Fruit fly (Drosophila melanogaster) whole organism, pupa: ENCODE results near the gene Fer2LCH.

Experiments used
- CG10348 ChIP-seq: fragments of 200-800 bp; sonication (Bioruptor generic); IDR thresholded peaks from 2 replicates; pipeline ENCODE4 v1.3.6; 2022; ENCODE audit warnings: missing biosample characterization, missing genetic modification characterization
- CG12605 ChIP-seq: fragments of 200-800 bp; sonication (Bioruptor generic); IDR thresholded peaks from 2 replicates; pipeline ENCODE4 v1.3.6; 2022; ENCODE audit warnings: missing biosample characterization, missing genetic modification characterization
- CG13204 ChIP-seq: fragments of 200-800 bp; sonication (Bioruptor generic); optimal IDR thresholded peaks from 2 replicates; lab custom pipeline; 2018; ENCODE audit warnings: missing biosample characterization, mild to moderate bottlenecking, missing genetic modification characterization, moderate library complexity
- CG14655 ChIP-seq: fragments of 200-800 bp; sonication (Bioruptor generic); optimal IDR thresholded peaks from 3 replicates; lab custom pipeline; 2017; ENCODE audit warnings: mild to moderate bottlenecking, missing biosample characterization, missing genetic modification reagents, missing genetic modification characterization
- CG15710 ChIP-seq: fragments of 200-800 bp; sonication (Bioruptor generic); optimal IDR thresholded peaks from 2 replicates; lab custom pipeline; 2018; ENCODE audit warnings: missing biosample characterization, mild to moderate bottlenecking, missing genetic modification characterization, moderate library complexity
- CG17806 ChIP-seq: fragments of 200-800 bp; sonication (Bioruptor generic); optimal IDR thresholded peaks from 2 replicates; lab custom pipeline; 2018; ENCODE audit warnings: missing biosample characterization, mild to moderate bottlenecking, missing genetic modification characterization, moderate library complexity
- CG32121 ChIP-seq: fragments of 200-800 bp; sonication (Bioruptor generic); IDR thresholded peaks from 2 replicates; pipeline ENCODE4 v1.3.6; 2022; ENCODE audit warnings: missing biosample characterization, missing genetic modification characterization
- CG34367 ChIP-seq: fragments of 200-800 bp; sonication (Bioruptor generic); optimal IDR thresholded peaks from 2 replicates; lab custom pipeline; 2018; ENCODE audit warnings: missing biosample characterization, mild to moderate bottlenecking, missing genetic modification characterization
- CG4496 ChIP-seq: fragments of 200-800 bp; sonication (Bioruptor generic); IDR thresholded peaks from 3 replicates; pipeline ENCODE4 v1.3.6; 2022; ENCODE audit warnings: missing biosample characterization, missing genetic modification characterization
- CG8159 ChIP-seq: fragments of 200-800 bp; sonication (Bioruptor generic); optimal IDR thresholded peaks from 3 replicates; lab custom pipeline; 2018; ENCODE audit warnings: missing biosample characterization, mild to moderate bottlenecking, missing genetic modification characterization, moderate library complexity
- CG8301 ChIP-seq: fragments of 200-800 bp; sonication (Bioruptor generic); optimal IDR thresholded peaks from 2 replicates; lab custom pipeline; 2018; ENCODE audit warnings: missing biosample characterization, mild to moderate bottlenecking, missing genetic modification characterization
- CG9948 ChIP-seq: fragments of 200-800 bp; sonication (Bioruptor generic); optimal IDR thresholded peaks from 2 replicates; lab custom pipeline; 2018; ENCODE audit warnings: missing biosample characterization, mild to moderate bottlenecking, missing genetic modification characterization, moderate library complexity
- D1 ChIP-seq: fragments of 200-800 bp; sonication (Bioruptor generic); optimal IDR thresholded peaks from 2 replicates; lab custom pipeline; 2018; ENCODE audit warnings: missing biosample characterization, mild to moderate bottlenecking, missing genetic modification characterization, moderate library complexity
- EcR ChIP-seq: fragments of 200-800 bp; sonication (Bioruptor generic); optimal IDR thresholded peaks from 3 replicates; lab custom pipeline; 2019; ENCODE audit warnings: missing biosample characterization, missing genetic modification characterization, mild to moderate bottlenecking, moderate library complexity, missing genetic modification reagents
- Ets98B ChIP-seq: fragments of 200-800 bp; sonication (Bioruptor generic); IDR thresholded peaks from 2 replicates; pipeline ENCODE4 v1.3.6; 2022; ENCODE audit warnings: missing biosample characterization, missing genetic modification characterization
- Pif1A ChIP-seq: fragments of 200-800 bp; sonication (Bioruptor generic); optimal IDR thresholded peaks from 3 replicates; lab custom pipeline; 2016; ENCODE audit warnings: missing biosample characterization, missing genetic modification characterization
- Pif1B ChIP-seq: fragments of 200-800 bp; sonication (Bioruptor generic); optimal IDR thresholded peaks from 3 replicates; lab custom pipeline; 2016; ENCODE audit warnings: missing biosample characterization, missing genetic modification characterization
- Snoo ChIP-seq: fragments of 200-800 bp; sonication (Bioruptor generic); optimal IDR thresholded peaks from 3 replicates; lab custom pipeline; 2017; ENCODE audit warnings: missing biosample characterization, mild to moderate bottlenecking, missing genetic modification characterization, inconsistent platforms
- fd96Ca ChIP-seq: fragments of 200-800 bp; sonication (Bioruptor generic); IDR thresholded peaks from 3 replicates; pipeline ENCODE4 v1.3.6; 2022; ENCODE audit warnings: missing biosample characterization, missing genetic modification characterization
- gl ChIP-seq: fragments of 200-800 bp; sonication (Bioruptor generic); optimal IDR thresholded peaks from 2 replicates; lab custom pipeline; 2018; ENCODE audit warnings: missing biosample characterization, mild to moderate bottlenecking, missing genetic modification characterization
- rn ChIP-seq: fragments of 200-800 bp; sonication (Bioruptor generic); IDR thresholded peaks from 2 replicates; pipeline ENCODE4 v1.3.6; 2022; ENCODE audit warnings: missing biosample characterization, missing genetic modification characterization

The Fer2LCH gene

dm6 chr3R:30406482-30406881 lies 18.9 kb downstream of the Fer2LCH start:
- TF ChIP-seq CG34367 (tag; lab: Kevin White, UChicago), result no peak
- TF ChIP-seq CG8159, result no peak
- TF ChIP-seq CG10348 (GFP tag; lab: Robert Waterston, UW), result no peak
- no peak for TF ChIP-seq gl

- TF ChIP-seq Ets98B (GFP tag; lab: Robert Waterston, UW), result no peak
- peak; percentile 47; the same call in 2 of the 3 replicates for TF ChIP-seq fd96Ca (GFP tag; lab: Robert Waterston, UW)
- TF ChIP-seq CG8159, result peak; percentile 52
- TF ChIP-seq CG9948, result peak; percentile 36
- TF ChIP-seq CG14655 (GFP tag; lab: Kevin White, UChicago), result peak; percentile 26
- peak; percentile 13 for TF ChIP-seq Pif1B
- TF ChIP-seq CG13204 (GFP tag; lab: Kevin White, UChicago), result no peak
- no peak for TF ChIP-seq EcR (GFP tag; lab: Kevin White, UChicago)
- no peak for TF ChIP-seq gl
- no peak for TF ChIP-seq CG8301 (tag; lab: Kevin White, UChicago)
- TF ChIP-seq Snoo (tag; lab: Kevin White, UChicago), result peak; percentile 48
- peak; percentile 33 for TF ChIP-seq CG15710
- peak; percentile 49; the same call in 1 of the 2 replicates for TF ChIP-seq CG12605
- peak; percentile 41 for TF ChIP-seq Pif1A
- no peak; the same call in 2 of the 3 replicates for TF ChIP-seq CG4496 (GFP tag; lab: Robert Waterston, UW)
- no peak for TF ChIP-seq rn (GFP tag; lab: Robert Waterston, UW)
- no peak for TF ChIP-seq CG32121 (GFP tag; lab: Robert Waterston, UW)
Observed at dm6 chr3R:30413795-30414194, 26.2 kb downstream of the Fer2LCH start.

- TF ChIP-seq CG12605 (no peak), rn (GFP tag; lab: Robert Waterston, UW) (no peak), Snoo (tag; lab: Kevin White, UChicago) (no peak), CG4496 (GFP tag; lab: Robert Waterston, UW) (no peak), CG9948 (no peak), CG13204 (GFP tag; lab: Kevin White, UChicago) (no peak), D1 (tag; lab: Kevin White, UChicago) (no peak), CG34367 (tag; lab: Kevin White, UChicago) (no peak), EcR (GFP tag; lab: Kevin White, UChicago) (no peak), gl (no peak), CG10348 (GFP tag; lab: Robert Waterston, UW) (no peak), CG8159 (no peak), Ets98B (GFP tag; lab: Robert Waterston, UW) (no peak), Pif1B (no peak), CG14655 (GFP tag; lab: Kevin White, UChicago) (no peak)
Observed at dm6 chr3R:30416765-30417274, 29.2 kb downstream of the Fer2LCH start.

dm6 chr3R:30419216-30419615 lies 31.6 kb downstream of the Fer2LCH start:
- TF ChIP-seq CG8301 (tag; lab: Kevin White, UChicago), result no peak
- TF ChIP-seq CG9948, result no peak
- no peak for TF ChIP-seq D1 (tag; lab: Kevin White, UChicago)
- TF ChIP-seq CG8159, result no peak
- no peak for TF ChIP-seq fd96Ca (GFP tag; lab: Robert Waterston, UW)
- TF ChIP-seq CG15710, result no peak
- TF ChIP-seq Ets98B (GFP tag; lab: Robert Waterston, UW), result no peak
- no peak for TF ChIP-seq CG17806 (tag; lab: Kevin White, UChicago)
- no peak for TF ChIP-seq CG13204 (GFP tag; lab: Kevin White, UChicago)
- TF ChIP-seq Pif1B, result no peak

- TF ChIP-seq rn (GFP tag; lab: Robert Waterston, UW), result no peak
Observed at dm6 chr3R:30422871-30423270, 35.3 kb downstream of the Fer2LCH start, which contains the start of the genes CG2217 and CG42740. CG2217 (minus strand) TSS chr3R:30422971. CG42740 (minus strand) TSS chr3R:30422971.

dm6 chr3R:30423695-30424094 lies 36.1 kb downstream of the Fer2LCH start, which contains the start of the genes CG15535 and mRpS18C:
CG15535 (minus strand) TSS chr3R:30423929.
mRpS18C (plus strand) TSS chr3R:30423974.
- TF ChIP-seq D1 (tag; lab: Kevin White, UChicago), result no peak
- no peak for TF ChIP-seq CG10348 (GFP tag; lab: Robert Waterston, UW)
- no peak for TF ChIP-seq CG34367 (tag; lab: Kevin White, UChicago)
- no peak for TF ChIP-seq Snoo (tag; lab: Kevin White, UChicago)
- no peak for TF ChIP-seq CG32121 (GFP tag; lab: Robert Waterston, UW)
- no peak for TF ChIP-seq Pif1B
- TF ChIP-seq CG14655 (GFP tag; lab: Kevin White, UChicago), result no peak
- TF ChIP-seq CG9948, result no peak
- TF ChIP-seq CG13204 (GFP tag; lab: Kevin White, UChicago), result no peak
- no peak for TF ChIP-seq CG8159
- TF ChIP-seq CG4496 (GFP tag; lab: Robert Waterston, UW), result no peak
- no peak for TF ChIP-seq Pif1A
- no peak for TF ChIP-seq Ets98B (GFP tag; lab: Robert Waterston, UW)
- no peak for TF ChIP-seq CG15710
- no peak for TF ChIP-seq CG8301 (tag; lab: Kevin White, UChicago)
- no peak for TF ChIP-seq gl
- no peak for TF ChIP-seq CG17806 (tag; lab: Kevin White, UChicago)
- TF ChIP-seq fd96Ca (GFP tag; lab: Robert Waterston, UW), result no peak
- TF ChIP-seq, all 21 proteins: peak for 0

dm6 chr3R:30424993-30425392 lies 37.4 kb downstream of the Fer2LCH start, which contains the start of gene CG15536:
CG15536 (minus strand) TSS chr3R:30425162.
- TF ChIP-seq CG12605, result no peak
- no peak for TF ChIP-seq Ets98B (GFP tag; lab: Robert Waterston, UW)
- TF ChIP-seq EcR (GFP tag; lab: Kevin White, UChicago), result no peak
- TF ChIP-seq CG9948, result no peak
- no peak for TF ChIP-seq gl
- no peak for TF ChIP-seq fd96Ca (GFP tag; lab: Robert Waterston, UW)
- TF ChIP-seq CG10348 (GFP tag; lab: Robert Waterston, UW), result no peak
- no peak for TF ChIP-seq CG32121 (GFP tag; lab: Robert Waterston, UW)
- TF ChIP-seq Pif1A, result no peak
- no peak for TF ChIP-seq CG8159
- no peak for TF ChIP-seq CG14655 (GFP tag; lab: Kevin White, UChicago)
- no peak for TF ChIP-seq D1 (tag; lab: Kevin White, UChicago)
- no peak for TF ChIP-seq CG8301 (tag; lab: Kevin White, UChicago)
- TF ChIP-seq CG34367 (tag; lab: Kevin White, UChicago), result no peak
- TF ChIP-seq CG17806 (tag; lab: Kevin White, UChicago), result no peak
- TF ChIP-seq rn (GFP tag; lab: Robert Waterston, UW), result no peak
- no peak for TF ChIP-seq CG13204 (GFP tag; lab: Kevin White, UChicago)
- TF ChIP-seq CG15710, result no peak
- no peak for TF ChIP-seq CG4496 (GFP tag; lab: Robert Waterston, UW)
